Fruit fly (Drosophila melanogaster) whole organism: ENCODE results near the gene tsl.

Experiments used
- CG8478 ChIP-seq: fragments of >200 bp; optimal IDR thresholded peaks from 2 replicates; lab custom pipeline; 2018; ENCODE audit warnings: inconsistent platforms
- Dll ChIP-seq: fragments of >200 bp; optimal IDR thresholded peaks from 2 replicates; lab custom pipeline; 2017
- EcR ChIP-seq, 2 experiments: fragments of >200 bp; optimal IDR thresholded peaks; 2 replicates each; lab custom pipeline; 2017; ENCODE audit warnings: missing biosample characterization in 2 of 2, missing genetic modification characterization in 2 of 2, missing genetic modification reagents in 2 of 2
- pan ChIP-seq: fragments of >200 bp; optimal IDR thresholded peaks from 2 replicates; lab custom pipeline; 2017
- psq ChIP-seq: fragments of >200 bp; optimal IDR thresholded peaks from 2 replicates; lab custom pipeline; 2017
- usp ChIP-seq: fragments of >200 bp; optimal IDR thresholded peaks from 2 replicates; lab custom pipeline; 2017; ENCODE audit warnings: missing biosample characterization, missing genetic modification characterization, mixed read lengths

DNA sequence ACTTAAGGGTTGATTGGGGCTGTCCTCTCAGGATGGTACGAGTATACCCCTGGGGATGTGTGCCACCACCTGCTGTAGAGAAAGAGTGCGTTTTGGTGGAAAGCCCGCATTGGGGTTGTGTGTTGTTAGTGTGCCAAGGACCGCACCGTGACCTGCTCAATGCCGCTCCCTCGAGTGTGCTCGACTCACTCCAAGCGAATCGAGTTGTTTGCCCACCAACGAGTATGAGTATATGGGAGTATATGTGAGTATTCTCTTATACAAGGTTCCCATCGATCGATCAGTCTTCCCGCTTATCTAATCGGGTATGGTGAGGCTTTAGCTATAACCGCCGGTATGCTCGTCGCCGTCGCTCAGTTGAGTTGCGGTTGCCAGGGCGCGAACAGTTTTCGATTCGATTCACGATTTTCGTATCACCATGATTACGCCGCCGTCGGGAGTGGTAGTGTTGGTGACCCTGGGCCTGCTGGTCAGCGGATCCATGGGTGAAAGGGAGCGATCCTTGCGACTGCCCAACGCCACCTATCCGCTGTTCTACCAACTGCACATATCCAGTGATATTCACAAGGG is 42.5 kb downstream of the tsl start, which contains the start of gene CG5849:
- no peak for TF ChIP-seq CG8478 (lab: Kevin White, UChicago)
- TF ChIP-seq psq (lab: Kevin White, UChicago): no peak
- TF ChIP-seq pan (lab: Kevin White, UChicago): no peak
- no peak for TF ChIP-seq usp
- no peak for TF ChIP-seq Dll (lab: Kevin White, UChicago)
- TF ChIP-seq EcR (GFP tag; optimal IDR thresholded peaks at IDR 0.05; lab: Kevin White, UChicago): no peak
